Worm (Caenorhabditis elegans) whole organism, young adult: Measurements from ENCODE around the gene F16G10.9.

Experiments
- C06A6.2 ChIP-seq: fragments of 200-800 bp; sonication (Bioruptor generic); conservative IDR thresholded peaks from 2 replicates; pipeline ENCODE4 v1.3.6; 2022; ENCODE audit warnings: missing genetic modification characterization, missing compliant biosample characterization
- C17E4.6 ChIP-seq: fragments of 200-800 bp; sonication (Bioruptor generic); IDR thresholded peaks from 2 replicates; pipeline ENCODE4 v1.3.6; 2022; ENCODE audit warnings: missing genetic modification reagents, missing genetic modification characterization, missing compliant biosample characterization
- F37B4.10 ChIP-seq: fragments of 200-800 bp; sonication (Bioruptor generic); IDR thresholded peaks from 2 replicates; pipeline ENCODE4 v1.3.6; 2022; ENCODE audit warnings: missing genetic modification characterization, missing compliant biosample characterization
- F39B2.1 ChIP-seq: fragments of 200-800 bp; sonication (Bioruptor generic); IDR thresholded peaks from 2 replicates; pipeline ENCODE4 v1.3.6; 2022; ENCODE audit warnings: missing genetic modification reagents, missing genetic modification characterization, missing compliant biosample characterization
- F57A8.1 ChIP-seq: fragments of 200-800 bp; sonication (Bioruptor generic); optimal IDR thresholded peaks from 2 replicates; lab custom pipeline; 2018; ENCODE audit warnings: mild to moderate bottlenecking, missing genetic modification characterization, moderate library complexity, missing compliant biosample characterization
- F57C9.4 ChIP-seq: sonication (generic microtip); optimal IDR thresholded peaks from 2 replicates; lab custom pipeline; 2017; ENCODE audit warnings: mild to moderate bottlenecking, missing genetic modification characterization, missing compliant biosample characterization
- K12H6.12 ChIP-seq: fragments of 200-800 bp; sonication (Bioruptor generic); optimal IDR thresholded peaks from 2 replicates; lab custom pipeline; 2018; ENCODE audit warnings: mild to moderate bottlenecking, missing genetic modification characterization, missing compliant biosample characterization
- Y53F4B.3 ChIP-seq: fragments of 200-800 bp; sonication (Bioruptor generic); IDR thresholded peaks from 2 replicates; pipeline ENCODE4 v1.3.6; 2022; ENCODE audit warnings: missing genetic modification reagents, missing genetic modification characterization, missing compliant biosample characterization
- Y56A3A.18 ChIP-seq: fragments of 200-800 bp; sonication (Bioruptor generic); IDR thresholded peaks from 2 replicates; pipeline ENCODE4 v1.3.6; 2022; ENCODE audit warnings: missing genetic modification reagents, missing genetic modification characterization, missing compliant biosample characterization
- Y79H2A.3 ChIP-seq: fragments of 200-800 bp; sonication (Bioruptor generic); conservative IDR thresholded peaks from 2 replicates; pipeline ENCODE4 v1.3.6; 2022; ENCODE audit warnings: missing genetic modification reagents, missing genetic modification characterization, missing compliant biosample characterization
- aptf-2 ChIP-seq: fragments of 200-800 bp; sonication (Bioruptor generic); conservative IDR thresholded peaks from 2 replicates; pipeline ENCODE4 v1.3.6; 2022; ENCODE audit warnings: missing genetic modification reagents, missing genetic modification characterization, missing compliant biosample characterization
- attf-6 ChIP-seq: fragments of 200-800 bp; sonication (Bioruptor generic); IDR thresholded peaks from 2 replicates; pipeline ENCODE4 v1.3.6; 2022; ENCODE audit warnings: missing genetic modification reagents, missing genetic modification characterization, missing compliant biosample characterization
- bed-2 ChIP-seq: fragments of 200-800 bp; sonication (Bioruptor generic); IDR thresholded peaks from 2 replicates; pipeline ENCODE4 v1.3.6; 2022; ENCODE audit warnings: missing genetic modification reagents, missing genetic modification characterization, missing compliant biosample characterization
- ccch-3 ChIP-seq: fragments of 200-800 bp; sonication (Bioruptor generic); optimal IDR thresholded peaks from 2 replicates; lab custom pipeline; 2018; ENCODE audit warnings: mild to moderate bottlenecking, missing genetic modification characterization, missing compliant biosample characterization
- ceh-27 ChIP-seq: fragments of 200-800 bp; sonication (Bioruptor generic); optimal IDR thresholded peaks from 2 replicates; lab custom pipeline; 2018; ENCODE audit warnings: mild to moderate bottlenecking, missing genetic modification characterization, moderate library complexity, missing compliant biosample characterization
- dox-1 ChIP-seq: fragments of 200-800 bp; sonication (Bioruptor generic); IDR thresholded peaks from 2 replicates; pipeline ENCODE4 v1.3.6; 2022; ENCODE audit warnings: missing genetic modification reagents, missing genetic modification characterization, missing compliant biosample characterization
- dpff-1 ChIP-seq: sonication (generic microtip); optimal IDR thresholded peaks from 2 replicates; lab custom pipeline; 2017; ENCODE audit warnings: mild to moderate bottlenecking, missing genetic modification characterization, missing compliant biosample characterization
- egl-44 ChIP-seq: fragments of 200-800 bp; sonication (Bioruptor generic); IDR thresholded peaks from 2 replicates; pipeline ENCODE4 v1.3.6; 2022; ENCODE audit warnings: missing genetic modification reagents, missing genetic modification characterization, missing compliant biosample characterization
- egrh-3 ChIP-seq: fragments of 200-800 bp; sonication (Bioruptor generic); IDR thresholded peaks from 2 replicates; pipeline ENCODE4 v1.3.6; 2022; ENCODE audit warnings: missing genetic modification reagents, missing genetic modification characterization, missing compliant biosample characterization
- ets-4 ChIP-seq: fragments of 200-800 bp; sonication (Bioruptor generic); optimal IDR thresholded peaks from 2 replicates; lab custom pipeline; 2018; ENCODE audit warnings: mild to moderate bottlenecking, missing genetic modification characterization, missing compliant biosample characterization
- gei-17 ChIP-seq: fragments of 200-800 bp; sonication (Bioruptor generic); optimal IDR thresholded peaks from 2 replicates; lab custom pipeline; 2018; ENCODE audit warnings: mild to moderate bottlenecking, missing genetic modification characterization, missing compliant biosample characterization
- hlh-12 ChIP-seq: sonication (generic microtip); optimal IDR thresholded peaks from 2 replicates; lab custom pipeline; 2016; ENCODE audit warnings: missing genetic modification characterization, missing compliant biosample characterization
- hmg-20 ChIP-seq: fragments of 200-800 bp; sonication (Bioruptor generic); IDR thresholded peaks from 2 replicates; pipeline ENCODE4 v1.3.6; 2022; ENCODE audit warnings: missing genetic modification reagents, missing genetic modification characterization, missing compliant biosample characterization
- hsf-1 ChIP-seq: fragments of 200-800 bp; sonication (Bioruptor generic); IDR thresholded peaks from 2 replicates; pipeline ENCODE4 v1.3.6; 2022; ENCODE audit warnings: missing genetic modification reagents, missing genetic modification characterization, missing compliant biosample characterization
- let-607 ChIP-seq, 2 experiments: fragments of 200-800 bp in 1 of 2; sonication (Bioruptor generic) in 1 of 2; sonication (generic microtip) in 1 of 2; optimal IDR thresholded peaks; 2 replicates each; lab custom pipeline; 2016 to 2018; ENCODE audit warnings: mild to moderate bottlenecking in 2 of 2, missing compliant biosample characterization in 2 of 2, missing genetic modification characterization in 2 of 2, moderate library complexity in 2 of 2, missing genotype in 1 of 2
- madf-10 ChIP-seq: sonication (generic microtip); optimal IDR thresholded peaks from 2 replicates; lab custom pipeline; 2016; ENCODE audit warnings: mild to moderate bottlenecking, missing genetic modification characterization, missing compliant biosample characterization
- madf-3 ChIP-seq: fragments of 200-800 bp; sonication (Bioruptor generic); IDR thresholded peaks from 2 replicates; pipeline ENCODE4 v1.3.6; 2022; ENCODE audit warnings: missing genetic modification reagents, missing genetic modification characterization, missing compliant biosample characterization
- mcd-1 ChIP-seq: fragments of 200-800 bp; sonication (Bioruptor generic); IDR thresholded peaks from 2 replicates; pipeline ENCODE4 v1.3.6; 2022; ENCODE audit warnings: missing genetic modification reagents, missing genetic modification characterization, missing compliant biosample characterization
- nfya-1 ChIP-seq: sonication (generic microtip); optimal IDR thresholded peaks from 2 replicates; lab custom pipeline; 2017; ENCODE audit warnings: antibody characterized with exemption, missing compliant biosample characterization, missing genetic modification characterization, borderline replicate concordance; ENCODE audit not compliant: insufficient read depth
- nhr-179 ChIP-seq: sonication (generic microtip); optimal IDR thresholded peaks from 2 replicates; lab custom pipeline; 2016; ENCODE audit warnings: mild to moderate bottlenecking, missing genetic modification characterization, missing compliant biosample characterization
- nhr-80 ChIP-seq: sonication (generic microtip); optimal IDR thresholded peaks from 2 replicates; lab custom pipeline; 2016; ENCODE audit warnings: missing genetic modification characterization, missing compliant biosample characterization
- pbrm-1 ChIP-seq: fragments of 200-800 bp; sonication (Bioruptor generic); IDR thresholded peaks from 2 replicates; pipeline ENCODE4 v1.3.6; 2022; ENCODE audit warnings: missing genetic modification reagents, missing genetic modification characterization, missing compliant biosample characterization
- rcor-1 ChIP-seq: fragments of 200-800 bp; sonication (Bioruptor generic); IDR thresholded peaks from 2 replicates; pipeline ENCODE4 v1.3.6; 2022; ENCODE audit warnings: missing genetic modification reagents, missing genetic modification characterization, missing compliant biosample characterization
- repo-1 ChIP-seq: sonication (generic microtip); optimal IDR thresholded peaks from 2 replicates; lab custom pipeline; 2017; ENCODE audit warnings: mild to moderate bottlenecking, missing genetic modification characterization, missing compliant biosample characterization
- snpc-1.3 ChIP-seq: sonication (generic microtip); optimal IDR thresholded peaks from 2 replicates; lab custom pipeline; 2017; ENCODE audit warnings: missing genetic modification characterization, mild to moderate bottlenecking, missing compliant biosample characterization, antibody characterized with exemption, moderate library complexity, missing genotype, missing genetic modification reagents; ENCODE audit not compliant: insufficient read depth
- snpc-4 ChIP-seq, 5 experiments: fragments of 150-350 bp in 1 of 5; sonication (generic microtip) in 4 of 5; optimal IDR thresholded peaks; 2 replicates each; lab custom pipeline; 2014 to 2018; ENCODE audit warnings: missing genetic modification characterization in 5 of 5, missing biosample characterization in 3 of 5, antibody characterized with exemption in 2 of 5, mild to moderate bottlenecking in 2 of 5, missing compliant biosample characterization in 2 of 5, missing genotype in 2 of 5, moderate library complexity in 2 of 5, missing genetic modification reagents in 1 of 5
- somi-1 ChIP-seq: fragments of 200-800 bp; sonication (Bioruptor generic); optimal IDR thresholded peaks from 2 replicates; lab custom pipeline; 2018; ENCODE audit warnings: mild to moderate bottlenecking, missing genetic modification characterization, missing compliant biosample characterization
- tlf-1 ChIP-seq: fragments of 200-800 bp; sonication (Bioruptor generic); optimal IDR thresholded peaks from 2 replicates; lab custom pipeline; 2018; ENCODE audit warnings: mild to moderate bottlenecking, missing genetic modification characterization, missing compliant biosample characterization
- zfh-2 ChIP-seq: fragments of 200-800 bp; sonication (Bioruptor generic); conservative IDR thresholded peaks from 2 replicates; pipeline ENCODE4 v1.3.6; 2022; ENCODE audit warnings: missing genetic modification reagents, missing genetic modification characterization, missing compliant biosample characterization
- zim-3 ChIP-seq: sonication (generic microtip); optimal IDR thresholded peaks from 2 replicates; lab custom pipeline; 2017; ENCODE audit warnings: mild to moderate bottlenecking, missing genetic modification characterization, moderate library complexity, missing compliant biosample characterization
- ztf-18 ChIP-seq: sonication (generic microtip); optimal IDR thresholded peaks from 2 replicates; lab custom pipeline; 2016; ENCODE audit warnings: missing genotype, mild to moderate bottlenecking, missing genetic modification characterization, missing compliant biosample characterization
- ztf-26 ChIP-seq: sonication (generic microtip); optimal IDR thresholded peaks from 2 replicates; lab custom pipeline; 2017; ENCODE audit warnings: missing genetic modification characterization, missing compliant biosample characterization
- ztf-28 ChIP-seq: fragments of 200-800 bp; sonication (Bioruptor generic); IDR thresholded peaks from 2 replicates; pipeline ENCODE4 v1.3.6; 2022; ENCODE audit warnings: missing genetic modification reagents, missing genetic modification characterization, missing compliant biosample characterization

Gene F16G10.9

ce11 chrII:2385495-2385894, at the start of gene F16G10.9:
TSS of gene F16G10.9 (minus strand) at chrII:2385595.
- TF ChIP-seq repo-1 (tag; lab: Kevin White, UChicago) = no peak
- TF ChIP-seq zfh-2 (GFP tag; lab: Robert Waterston, UW) = no peak
- no peak for TF ChIP-seq ztf-26 (tag; lab: Kevin White, UChicago)
- TF ChIP-seq let-607 (tag; optimal IDR thresholded peaks at IDR 0.05; lab: Kevin White, UChicago) = no peak
- no peak for TF ChIP-seq nhr-179 (tag; lab: Kevin White, UChicago)
- no peak for TF ChIP-seq snpc-4 (GFP tag; optimal IDR thresholded peaks at IDR 0.05; lab: Kevin White, UChicago)
- no peak for TF ChIP-seq snpc-4 (tag; optimal IDR thresholded peaks at IDR 0.05; lab: Kevin White, UChicago)
- no peak for TF ChIP-seq hmg-20 (GFP tag; lab: Robert Waterston, UW)
- TF ChIP-seq nfya-1 (tag; lab: Kevin White, UChicago) = no peak
- TF ChIP-seq snpc-1.3 (tag; lab: Kevin White, UChicago) = no peak
- TF ChIP-seq C17E4.6 (GFP tag; lab: Robert Waterston, UW) = no peak
- no peak for TF ChIP-seq ccch-3
- TF ChIP-seq K12H6.12 (tag; lab: Kevin White, UChicago) = no peak
- no peak for TF ChIP-seq mcd-1
- TF ChIP-seq pbrm-1 (GFP tag; lab: Robert Waterston, UW) = no peak
- TF ChIP-seq ceh-27 (GFP tag; lab: Kevin White, UChicago) = no peak
- no peak for TF ChIP-seq madf-3 (GFP tag; lab: Robert Waterston, UW)
- TF ChIP-seq egl-44 = no peak

ce11 chrII:2431972-2432371, 46.6 kb upstream of the F16G10.9 start, which contains the start of gene ceh-86:
TSS of gene ceh-86 (minus strand) at chrII:2432072.
- TF ChIP-seq hmg-20 (GFP tag; lab: Robert Waterston, UW) = no peak
- TF ChIP-seq F57A8.1 (GFP tag; lab: Kevin White, UChicago) = no peak
- no peak for TF ChIP-seq repo-1 (tag; lab: Kevin White, UChicago)
- TF ChIP-seq nhr-80 (tag; lab: Kevin White, UChicago) = no peak
- TF ChIP-seq attf-6 (GFP tag; lab: Robert Waterston, UW) = no peak
- no peak for TF ChIP-seq F37B4.10 (GFP tag; lab: Robert Waterston, UW)
- no peak for TF ChIP-seq Y79H2A.3 (GFP tag; lab: Robert Waterston, UW)
- TF ChIP-seq ets-4 (GFP tag; lab: Kevin White, UChicago) = no peak
- no peak for TF ChIP-seq bed-2 (GFP tag; lab: Robert Waterston, UW)
- TF ChIP-seq C06A6.2 (GFP tag; lab: Robert Waterston, UW) = no peak
- no peak for TF ChIP-seq zim-3
- TF ChIP-seq tlf-1 (GFP tag; lab: Kevin White, UChicago) = no peak
- TF ChIP-seq hsf-1 (GFP tag; lab: Robert Waterston, UW) = no peak
- TF ChIP-seq gei-17 = no peak
- TF ChIP-seq, all 124 proteins: peak for 0

- TF ChIP-seq nhr-80 (tag; lab: Kevin White, UChicago) (no peak), dox-1 (GFP tag; lab: Robert Waterston, UW) (no peak), aptf-2 (no peak), mcd-1 (no peak), F39B2.1 (GFP tag; lab: Robert Waterston, UW) (no peak), hlh-12 (tag; lab: Kevin White, UChicago) (no peak), Y53F4B.3 (GFP tag; lab: Robert Waterston, UW) (no peak), rcor-1 (GFP tag; lab: Robert Waterston, UW) (no peak), madf-10 (tag; lab: Kevin White, UChicago) (no peak), egrh-3 (GFP tag; lab: Robert Waterston, UW) (no peak), ztf-18 (tag; lab: Kevin White, UChicago) (no peak), ztf-26 (tag; lab: Kevin White, UChicago) (no peak), dpff-1 (tag; lab: Kevin White, UChicago) (no peak), somi-1 (GFP tag; lab: Kevin White, UChicago) (no peak), F57C9.4 (tag; lab: Kevin White, UChicago) (no peak), snpc-1.3 (tag; lab: Kevin White, UChicago) (no peak), Y56A3A.18 (GFP tag; lab: Robert Waterston, UW) (no peak), ztf-28 (GFP tag; lab: Robert Waterston, UW) (no peak), ets-4 (GFP tag; lab: Kevin White, UChicago) (no peak)
Observed at ce11 chrII:2422427-2422826, 37.0 kb upstream of the F16G10.9 start.
